Worm (Caenorhabditis elegans) whole organism, L4 larva: ENCODE results near the gene fbxa-184.

ENCODE experiments used
- F10B5.3 ChIP-seq: sonication (generic microtip); optimal IDR thresholded peaks from 2 replicates; lab custom pipeline; 2016; ENCODE audit warnings: mild to moderate bottlenecking, missing genetic modification characterization, missing compliant biosample characterization
- F26F4.8 ChIP-seq: fragments of 200-800 bp; sonication (Bioruptor generic); conservative IDR thresholded peaks from 2 replicates; pipeline ENCODE4 v1.3.6; 2022; ENCODE audit warnings: missing genetic modification characterization, missing compliant biosample characterization
- F49E8.2 ChIP-seq: sonication (generic microtip); optimal IDR thresholded peaks from 2 replicates; lab custom pipeline; 2016; ENCODE audit warnings: missing compliant biosample characterization, mild to moderate bottlenecking, missing genetic modification characterization, borderline replicate concordance
- Y48G9A.11 ChIP-seq: fragments of 200-800 bp; sonication (Bioruptor generic); IDR thresholded peaks from 2 replicates; pipeline ENCODE4 v1.3.6; 2022; ENCODE audit warnings: missing genetic modification reagents, missing genetic modification characterization, missing compliant biosample characterization
- Y5F2A.4 ChIP-seq: fragments of 200-800 bp; sonication (Bioruptor generic); optimal IDR thresholded peaks from 2 replicates; lab custom pipeline; 2018; ENCODE audit warnings: mild to moderate bottlenecking, missing genetic modification characterization, missing compliant biosample characterization
- aha-1 ChIP-seq: fragments of 150-350 bp; peaks from one replicate; lab custom pipeline; 2014; ENCODE audit warnings: missing biosample characterization, missing genetic modification characterization
- aly-2 ChIP-seq: sonication (generic microtip); optimal IDR thresholded peaks from 2 replicates; lab custom pipeline; 2018; ENCODE audit warnings: missing biosample characterization, missing genetic modification characterization
- ceh-44 ChIP-seq: fragments of 200-800 bp; sonication (Bioruptor generic); IDR thresholded peaks from 2 replicates; pipeline ENCODE4 v1.3.6; 2022; ENCODE audit warnings: missing genetic modification reagents, missing genetic modification characterization, missing compliant biosample characterization
- cey-2 ChIP-seq: sonication (generic microtip); optimal IDR thresholded peaks from 3 replicates; lab custom pipeline; 2017; ENCODE audit warnings: missing genetic modification characterization, mild to moderate bottlenecking, missing compliant biosample characterization, antibody characterized with exemption, borderline replicate concordance; ENCODE audit not compliant: insufficient read depth
- dmd-8 ChIP-seq: fragments of 200-800 bp; sonication (Bioruptor generic); IDR thresholded peaks from 2 replicates; pipeline ENCODE4 v1.3.6; 2022; ENCODE audit warnings: missing genetic modification characterization, missing compliant biosample characterization
- egl-27 ChIP-seq: sonication (generic microtip); optimal IDR thresholded peaks from 3 replicates; lab custom pipeline; 2017; ENCODE audit warnings: missing biosample characterization, missing genetic modification reagents, missing genetic modification characterization
- egl-43 ChIP-seq: fragments of 200-800 bp; sonication (Bioruptor generic); IDR thresholded peaks from 2 replicates; pipeline ENCODE4 v1.3.6; 2022; ENCODE audit warnings: missing genetic modification reagents, missing genetic modification characterization, missing compliant biosample characterization
- fkh-10 ChIP-seq: fragments of 150-350 bp; optimal IDR thresholded peaks from 2 replicates; lab custom pipeline; 2014; ENCODE audit warnings: missing biosample characterization, missing genetic modification reagents, missing genetic modification characterization
- hmg-1.1 ChIP-seq: fragments of 200-800 bp; sonication (Bioruptor generic); IDR thresholded peaks from 2 replicates; pipeline ENCODE4 v1.3.6; 2022; ENCODE audit warnings: missing genetic modification reagents, missing genetic modification characterization, missing compliant biosample characterization
- lim-7 ChIP-seq: fragments of 200-800 bp; sonication (Bioruptor generic); IDR thresholded peaks from 2 replicates; pipeline ENCODE4 v1.3.6; 2022; ENCODE audit warnings: missing genetic modification characterization, missing compliant biosample characterization
- lin-13 ChIP-seq: fragments of 150-350 bp; optimal IDR thresholded peaks from 2 replicates; lab custom pipeline; 2014; ENCODE audit warnings: missing biosample characterization, missing genetic modification reagents, missing genetic modification characterization
- lin-29 ChIP-seq: fragments of 200-800 bp; sonication (Bioruptor generic); IDR thresholded peaks from 2 replicates; pipeline ENCODE4 v1.3.6; 2022; ENCODE audit warnings: missing genetic modification reagents, missing genetic modification characterization, missing compliant biosample characterization
- lin-39 ChIP-seq: fragments of 150-350 bp; optimal IDR thresholded peaks from 2 replicates; lab custom pipeline; 2014; ENCODE audit warnings: missing biosample characterization, missing genetic modification reagents, missing genetic modification characterization
- madf-5 ChIP-seq, 2 experiments: fragments of 200-800 bp; sonication (Bioruptor generic); IDR thresholded peaks; 2 replicates each; pipeline ENCODE4 v1.3.6; 2022; ENCODE audit warnings: missing compliant biosample characterization in 2 of 2, missing genetic modification characterization in 2 of 2
- madf-9 ChIP-seq: fragments of 200-800 bp; sonication (Bioruptor generic); conservative IDR thresholded peaks from 2 replicates; pipeline ENCODE4 v1.3.6; 2022; ENCODE audit warnings: missing genetic modification reagents, missing genetic modification characterization, missing compliant biosample characterization
- mdt-29 ChIP-seq: fragments of 200-800 bp; sonication (Bioruptor generic); IDR thresholded peaks from 2 replicates; pipeline ENCODE4 v1.3.6; 2022; ENCODE audit warnings: missing genetic modification reagents, missing genetic modification characterization, missing compliant biosample characterization
- mes-2 ChIP-seq: sonication (generic microtip); optimal IDR thresholded peaks from 2 replicates; lab custom pipeline; 2016; ENCODE audit warnings: missing genotype, mild to moderate bottlenecking, missing genetic modification characterization, missing compliant biosample characterization; ENCODE audit not compliant: poor library complexity, severe bottlenecking
- nhr-10 ChIP-seq: fragments of 150-350 bp; optimal IDR thresholded peaks from 2 replicates; lab custom pipeline; 2014; ENCODE audit warnings: missing biosample characterization, missing genetic modification characterization
- nhr-111 ChIP-seq: fragments of 200-800 bp; sonication (Bioruptor generic); optimal IDR thresholded peaks from 2 replicates; lab custom pipeline; 2018; ENCODE audit warnings: mild to moderate bottlenecking, missing genetic modification characterization, missing compliant biosample characterization
- nhr-25 ChIP-seq: sonication (generic microtip); optimal IDR thresholded peaks from 2 replicates; lab custom pipeline; 2017; ENCODE audit warnings: missing genetic modification characterization, mild to moderate bottlenecking, missing compliant biosample characterization, antibody characterized with exemption, moderate library complexity, borderline replicate concordance; ENCODE audit not compliant: insufficient read depth
- nhr-42 ChIP-seq: fragments of 200-800 bp; sonication (Bioruptor generic); IDR thresholded peaks from 2 replicates; pipeline ENCODE4 v1.3.6; 2022; ENCODE audit warnings: missing genetic modification characterization, missing compliant biosample characterization
- nhr-48 ChIP-seq: sonication (generic microtip); optimal IDR thresholded peaks from 2 replicates; lab custom pipeline; 2016; ENCODE audit warnings: mild to moderate bottlenecking, missing genetic modification characterization, missing compliant biosample characterization
- php-3 ChIP-seq: fragments of 200-800 bp; sonication (Bioruptor generic); IDR thresholded peaks from 2 replicates; pipeline ENCODE4 v1.3.6; 2022; ENCODE audit warnings: missing genetic modification reagents, missing genetic modification characterization, missing compliant biosample characterization
- rbr-2 ChIP-seq: sonication (generic microtip); optimal IDR thresholded peaks from 2 replicates; lab custom pipeline; 2016; ENCODE audit warnings: missing genotype, missing genetic modification characterization, missing compliant biosample characterization
- saeg-2 ChIP-seq: fragments of 200-800 bp; sonication (Bioruptor generic); IDR thresholded peaks from 2 replicates; pipeline ENCODE4 v1.3.6; 2022; ENCODE audit warnings: missing genetic modification reagents, missing genetic modification characterization, missing compliant biosample characterization
- sdz-12 ChIP-seq: fragments of 200-800 bp; sonication (Bioruptor generic); optimal IDR thresholded peaks from 2 replicates; lab custom pipeline; 2018; ENCODE audit warnings: mild to moderate bottlenecking, missing genetic modification characterization, missing compliant biosample characterization
- skn-1 ChIP-seq: fragments of 150-350 bp; optimal IDR thresholded peaks from 2 replicates; lab custom pipeline; 2014; ENCODE audit warnings: missing biosample characterization, missing genetic modification characterization
- spr-3 ChIP-seq: fragments of 200-800 bp; sonication (Bioruptor generic); optimal IDR thresholded peaks from 2 replicates; lab custom pipeline; 2018; ENCODE audit warnings: mild to moderate bottlenecking, missing genetic modification characterization, missing compliant biosample characterization
- unc-62 ChIP-seq, 3 experiments: fragments of 150-350 bp in 1 of 3; sonication (generic microtip); optimal IDR thresholded peaks in 2 of 3; peaks in 1 of 3; 1 replicate in 1 of 3; 2 replicates in 2 of 3; lab custom pipeline; 2014 to 2017; ENCODE audit warnings: missing biosample characterization in 3 of 3, missing genetic modification characterization in 3 of 3, missing genetic modification reagents in 3 of 3, missing genotype in 1 of 3
- zip-11 ChIP-seq: fragments of 200-800 bp; sonication (Bioruptor generic); IDR thresholded peaks from 2 replicates; pipeline ENCODE4 v1.3.6; 2022; ENCODE audit warnings: missing genetic modification characterization, missing compliant biosample characterization
- ztf-7 ChIP-seq: fragments of 150-350 bp; optimal IDR thresholded peaks from 2 replicates; lab custom pipeline; 2014; ENCODE audit warnings: missing biosample characterization, missing genetic modification characterization

The fbxa-184 gene

DNA sequence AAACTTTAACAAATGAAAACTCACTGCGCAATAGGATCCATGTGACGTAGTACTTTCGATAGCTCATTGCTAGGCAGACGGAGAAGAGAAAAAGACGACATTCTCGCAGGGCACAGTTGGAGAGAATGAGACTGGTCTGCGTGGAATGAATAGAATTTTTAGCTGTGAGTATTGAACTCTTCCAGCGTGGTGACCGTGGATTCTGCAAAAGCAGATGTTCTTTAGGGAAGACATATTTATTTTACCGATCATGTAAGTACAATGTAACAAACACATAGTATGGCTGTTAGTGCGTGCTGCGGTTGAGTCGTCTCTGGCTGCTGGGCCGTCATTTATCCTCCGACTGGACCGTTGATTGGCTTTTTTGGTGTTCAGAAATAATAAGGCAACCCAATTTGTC lies 42.9 kb downstream of the fbxa-184 start, which contains the start of gene F36H5.9:
TSS of gene F36H5.9 (minus strand) at position 101 of the 400 bp plus-strand sequence.
- TF ChIP-seq egl-43 (GFP tag; lab: Robert Waterston, UW) (no peak), zip-11 (GFP tag; lab: Robert Waterston, UW) (no peak), rbr-2 (tag; lab: Kevin White, UChicago) (no peak), Y5F2A.4 (no peak), aly-2 (tag; lab: Kevin White, UChicago) (no peak), nhr-42 (no peak), ceh-44 (GFP tag; lab: Robert Waterston, UW) (no peak), fkh-10 (GFP tag; lab: Kevin White, UChicago) (no peak), dmd-8 (GFP tag; lab: Robert Waterston, UW) (no peak), mes-2 (tag; lab: Kevin White, UChicago) (no peak), lin-29 (GFP tag; lab: Robert Waterston, UW) (no peak), mdt-29 (GFP tag; lab: Robert Waterston, UW) (no peak), nhr-48 (no peak)
- TF ChIP-seq, all 104 proteins: peak for 0

DNA sequence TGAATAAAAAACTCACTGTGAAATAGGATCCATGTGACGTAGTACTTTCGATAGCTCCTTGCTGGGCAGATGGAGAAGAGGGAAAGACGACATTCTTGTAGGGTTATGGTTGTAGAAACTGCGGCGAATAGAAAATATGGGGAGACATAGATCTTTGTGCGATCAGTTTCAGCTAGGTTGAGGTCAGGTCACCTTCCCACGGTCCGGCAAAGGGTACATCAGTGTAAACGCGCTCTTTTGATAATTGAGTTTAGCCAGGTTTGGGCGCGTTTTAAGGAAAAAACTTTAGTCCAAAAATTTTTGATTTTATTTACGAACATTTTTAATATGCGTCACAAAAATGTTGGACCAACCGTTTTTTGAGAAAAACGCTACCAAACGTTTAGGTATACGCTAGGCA lies 46.0 kb downstream of the fbxa-184 start, which contains the start of gene F36H5.17:
TSS of gene F36H5.17 (minus strand) at position 101 of the 400 bp plus-strand sequence.
- TF ChIP-seq lin-29 (GFP tag; lab: Robert Waterston, UW), result no peak
- no peak for TF ChIP-seq madf-5 (GFP tag; IDR thresholded peaks at IDR 0.05; lab: Robert Waterston, UW)
- TF ChIP-seq nhr-25 (tag; lab: Kevin White, UChicago), result no peak
- no peak for TF ChIP-seq php-3 (GFP tag; lab: Robert Waterston, UW)
- no peak for TF ChIP-seq ceh-44 (GFP tag; lab: Robert Waterston, UW)
- no peak for TF ChIP-seq Y48G9A.11 (GFP tag; lab: Robert Waterston, UW)
- TF ChIP-seq hmg-1.1 (GFP tag; lab: Robert Waterston, UW), result no peak
- no peak for TF ChIP-seq mes-2 (tag; lab: Kevin White, UChicago)
- no peak for TF ChIP-seq egl-27 (tag; lab: Kevin White, UChicago)
- TF ChIP-seq madf-9 (GFP tag; lab: Robert Waterston, UW), result no peak
- TF ChIP-seq lin-39 (tag; lab: Kevin White, UChicago), result no peak
- no peak for TF ChIP-seq F26F4.8
- no peak for TF ChIP-seq nhr-10
- no peak for TF ChIP-seq F49E8.2 (tag; lab: Kevin White, UChicago)
- TF ChIP-seq dmd-8 (GFP tag; lab: Robert Waterston, UW), result no peak
- no peak for TF ChIP-seq cey-2
- TF ChIP-seq ztf-7 (tag; lab: Kevin White, UChicago), result no peak
- TF ChIP-seq lim-7, result no peak
- TF ChIP-seq saeg-2, result no peak
- TF ChIP-seq lin-13, result no peak

DNA sequence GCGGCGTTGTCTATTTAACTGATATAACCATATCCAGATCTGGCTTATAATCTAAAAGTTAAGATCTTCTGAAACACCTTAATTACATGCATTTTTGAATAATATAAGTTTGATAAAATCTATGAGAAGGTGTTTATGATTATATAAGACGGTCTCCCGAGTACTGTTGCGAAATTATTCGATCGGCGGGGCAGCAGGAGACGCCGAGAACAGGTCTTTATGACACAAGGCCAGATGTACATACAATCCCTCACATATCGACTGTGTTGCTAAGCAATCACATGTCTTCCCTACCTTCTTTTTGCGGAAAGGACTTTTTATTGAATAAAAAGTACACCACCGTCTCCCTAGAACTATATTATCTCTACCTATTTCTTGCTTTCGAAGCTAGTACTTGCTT lies 46.5 kb downstream of the fbxa-184 start, which contains the start of gene fbxb-53:
TSS of gene fbxb-53 (plus strand) at position 301 of the 400 bp plus-strand sequence.
- TF ChIP-seq ztf-7 (tag; lab: Kevin White, UChicago), result no peak
- TF ChIP-seq unc-62 (GFP tag; optimal IDR thresholded peaks at IDR 0.05 in 1 of 2; lab: Kevin White, UChicago), result peak in 1 of 2 experiments; percentile 31
- no peak for TF ChIP-seq unc-62 (tag; optimal IDR thresholded peaks at IDR 0.05; lab: Kevin White, UChicago)

DNA sequence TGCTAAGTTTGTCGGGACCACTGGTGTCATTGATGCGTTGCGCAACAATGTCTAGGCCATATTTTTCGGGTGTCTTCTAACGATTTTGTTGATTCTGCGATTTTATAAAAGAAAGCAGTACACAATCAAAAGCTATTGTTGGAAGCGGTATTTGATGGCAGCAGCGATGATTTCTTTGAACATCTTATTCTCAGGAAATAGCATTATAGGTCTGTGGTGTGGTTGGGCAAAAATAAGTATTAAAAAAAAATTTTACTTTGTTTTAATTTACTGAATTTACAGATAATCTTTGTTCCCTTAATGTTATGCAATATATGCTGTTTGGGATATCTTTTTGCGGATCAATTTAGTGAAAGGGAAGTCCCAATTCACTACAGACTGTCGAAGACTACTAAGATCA lies 47.0 kb downstream of the fbxa-184 start, which contains the start of gene F36H5.10:
TSS of gene F36H5.10 (plus strand) at position 301 of the 400 bp plus-strand sequence.
- TF ChIP-seq lim-7, result no peak
- TF ChIP-seq F10B5.3, result no peak
- no peak for TF ChIP-seq skn-1 (tag; lab: Kevin White, UChicago)
- TF ChIP-seq aha-1 (tag; lab: Kevin White, UChicago), result peak; percentile 7
- no peak for TF ChIP-seq spr-3 (GFP tag; lab: Kevin White, UChicago)
- no peak for TF ChIP-seq madf-5 (GFP tag; IDR thresholded peaks at IDR 0.05; lab: Robert Waterston, UW)
- TF ChIP-seq sdz-12 (GFP tag; lab: Kevin White, UChicago), result no peak
- TF ChIP-seq nhr-111 (GFP tag; lab: Kevin White, UChicago), result no peak
